Fruit fly (Drosophila melanogaster) whole organism, embryonic: ENCODE data around the gene CG13896.

Experiments
- Atf6 ChIP-seq: fragments of 200-800 bp; sonication (Bioruptor generic); IDR thresholded peaks from 2 replicates; pipeline ENCODE4 v1.3.6; 2022; ENCODE audit warnings: missing biosample characterization, missing genetic modification characterization
- Awh ChIP-seq: fragments of 200-800 bp; sonication (Bioruptor generic); IDR thresholded peaks from 2 replicates; pipeline ENCODE4, ENCODE4 v1.3.6; 2022; ENCODE audit warnings: missing biosample characterization, missing genetic modification characterization
- CG10274 ChIP-seq: fragments of 200-800 bp; sonication (Bioruptor generic); optimal IDR thresholded peaks from 3 replicates; lab custom pipeline; 2017; ENCODE audit warnings: missing biosample characterization, mild to moderate bottlenecking, missing genetic modification characterization
- CG11093 ChIP-seq: fragments of 200-800 bp; sonication (Bioruptor generic); IDR thresholded peaks from 3 replicates; pipeline ENCODE4 v1.3.6; 2022; ENCODE audit warnings: missing biosample characterization, missing genetic modification characterization
- CG12104 ChIP-seq: fragments of 200-800 bp; sonication (Bioruptor generic); optimal IDR thresholded peaks from 3 replicates; lab custom pipeline; 2016; ENCODE audit warnings: missing biosample characterization, missing genetic modification characterization
- CG12155 ChIP-seq: fragments of 200-800 bp; sonication (Bioruptor generic); optimal IDR thresholded peaks from 3 replicates; lab custom pipeline; 2016; ENCODE audit warnings: missing biosample characterization, missing genetic modification characterization
- CG14667 ChIP-seq: fragments of 200-800 bp; sonication (Bioruptor generic); IDR thresholded peaks from 2 replicates; pipeline ENCODE4 v1.3.6; 2022; ENCODE audit warnings: missing biosample characterization, missing genetic modification characterization
- CG14710 ChIP-seq: fragments of 200-800 bp; sonication (Bioruptor generic); optimal IDR thresholded peaks from 3 replicates; lab custom pipeline; 2019; ENCODE audit warnings: missing biosample characterization, mild to moderate bottlenecking, missing genetic modification characterization, moderate library complexity
- CG16863 ChIP-seq: fragments of 200-800 bp; sonication (Bioruptor generic); optimal IDR thresholded peaks from 3 replicates; lab custom pipeline; 2016; ENCODE audit warnings: missing biosample characterization, missing genetic modification characterization
- CG1792 ChIP-seq: fragments of 200-800 bp; sonication (Bioruptor generic); optimal IDR thresholded peaks from 2 replicates; lab custom pipeline; 2016; ENCODE audit warnings: missing biosample characterization, missing genetic modification characterization
- CG1832 ChIP-seq: fragments of 200-800 bp; sonication (Bioruptor generic); optimal IDR thresholded peaks from 2 replicates; lab custom pipeline; 2017; ENCODE audit warnings: missing biosample characterization, mild to moderate bottlenecking, missing genetic modification characterization, inconsistent platforms
- CG2199 ChIP-seq: fragments of 200-800 bp; sonication (Bioruptor generic); IDR thresholded peaks from 3 replicates; pipeline ENCODE4 v1.3.6; 2022; ENCODE audit warnings: missing biosample characterization, missing genetic modification characterization
- CG2889 ChIP-seq: fragments of 200-800 bp; sonication (Bioruptor generic); IDR thresholded peaks from 3 replicates; pipeline ENCODE4 v1.3.6; 2022; ENCODE audit warnings: missing biosample characterization, missing genetic modification characterization
- CG3281 ChIP-seq: fragments of 200-800 bp; sonication (Bioruptor generic); optimal IDR thresholded peaks from 3 replicates; lab custom pipeline; 2017; ENCODE audit warnings: missing biosample characterization, mild to moderate bottlenecking, missing genetic modification characterization
- CG33557 ChIP-seq: fragments of 200-800 bp; sonication (Bioruptor generic); optimal IDR thresholded peaks from 2 replicates; lab custom pipeline; 2019; ENCODE audit warnings: missing biosample characterization, mild to moderate bottlenecking, missing genetic modification characterization, moderate library complexity
- CG3407 ChIP-seq: fragments of 200-800 bp; sonication (Bioruptor generic); optimal IDR thresholded peaks from 2 replicates; lab custom pipeline; 2018; ENCODE audit warnings: missing biosample characterization, mild to moderate bottlenecking, missing genetic modification characterization
- CG34376 ChIP-seq: fragments of 200-800 bp; sonication (Bioruptor generic); optimal IDR thresholded peaks from 2 replicates; lab custom pipeline; 2018; ENCODE audit warnings: missing biosample characterization, mild to moderate bottlenecking, missing genetic modification characterization
- CG3847 ChIP-seq: fragments of 200-800 bp; sonication (Bioruptor generic); IDR thresholded peaks from 2 replicates; pipeline ENCODE4 v1.3.6; 2022; ENCODE audit warnings: missing biosample characterization, missing genetic modification characterization
- CG42726 ChIP-seq: fragments of 200-800 bp; sonication (Bioruptor generic); IDR thresholded peaks from 2 replicates; pipeline ENCODE4 v1.3.6; 2022; ENCODE audit warnings: missing biosample characterization, missing genetic modification characterization; ENCODE audit not compliant: partially characterized antibody
- CG4617 ChIP-seq: fragments of 200-800 bp; sonication (Bioruptor generic); optimal IDR thresholded peaks from 3 replicates; lab custom pipeline; 2016; ENCODE audit warnings: missing biosample characterization, missing genetic modification characterization, borderline replicate concordance
- CG6272 ChIP-seq: fragments of 200-800 bp; sonication (Bioruptor generic); IDR thresholded peaks from 2 replicates; pipeline ENCODE4 v1.3.6; 2022; ENCODE audit warnings: missing biosample characterization, missing genetic modification characterization
- CG7556 ChIP-seq: fragments of 200-800 bp; sonication (Bioruptor generic); optimal IDR thresholded peaks from 2 replicates; lab custom pipeline; 2017; ENCODE audit warnings: missing biosample characterization, mild to moderate bottlenecking, missing genetic modification characterization
- CG8388 ChIP-seq: fragments of 200-800 bp; sonication (Bioruptor generic); optimal IDR thresholded peaks from 2 replicates; lab custom pipeline; 2019; ENCODE audit warnings: missing biosample characterization, mild to moderate bottlenecking, missing genetic modification characterization, moderate library complexity
- Dfd ChIP-seq, 2 experiments: fragments of >200 bp; optimal IDR thresholded peaks; 2 replicates each; lab custom pipeline; 2017; ENCODE audit warnings: missing biosample characterization in 2 of 2, missing genetic modification characterization in 2 of 2
- ERR ChIP-seq: fragments of 200-800 bp; sonication (Bioruptor generic); optimal IDR thresholded peaks from 2 replicates; lab custom pipeline; 2016; ENCODE audit warnings: missing biosample characterization, missing genetic modification characterization
- GATAe ChIP-seq: fragments of 200-800 bp; sonication (Bioruptor generic); conservative IDR thresholded peaks from 2 replicates; pipeline ENCODE4 v1.3.6; 2022; ENCODE audit warnings: missing biosample characterization, missing genetic modification characterization
- Hmx ChIP-seq: fragments of 200-800 bp; sonication (Bioruptor generic); optimal IDR thresholded peaks from 2 replicates; lab custom pipeline; 2016; ENCODE audit warnings: missing biosample characterization, missing genetic modification characterization
- MTF-1 ChIP-seq: fragments of 200-800 bp; sonication (Bioruptor generic); optimal IDR thresholded peaks from 2 replicates; lab custom pipeline; 2018; ENCODE audit warnings: missing biosample characterization, mild to moderate bottlenecking, missing genetic modification characterization, borderline replicate concordance
- Oaz ChIP-seq: fragments of 200-800 bp; sonication (Bioruptor generic); IDR thresholded peaks from 2 replicates; pipeline ENCODE4 v1.3.6; 2022; ENCODE audit warnings: missing biosample characterization, missing genetic modification characterization
- Optix ChIP-seq: fragments of 200-800 bp; sonication (Bioruptor generic); IDR thresholded peaks from 3 replicates; pipeline ENCODE4 v1.3.6; 2022; ENCODE audit warnings: missing biosample characterization, missing genetic modification characterization
- TFAM ChIP-seq: fragments of 200-800 bp; sonication (Bioruptor generic); optimal IDR thresholded peaks from 2 replicates; lab custom pipeline; 2017; ENCODE audit warnings: missing biosample characterization, missing genetic modification characterization, inconsistent platforms
- bbx ChIP-seq: fragments of 200-800 bp; sonication (Bioruptor generic); IDR thresholded peaks from 2 replicates; pipeline ENCODE4 v1.3.6; 2022; ENCODE audit warnings: missing biosample characterization, missing genetic modification characterization; ENCODE audit not compliant: partially characterized antibody
- chif ChIP-seq, 2 experiments: fragments of 200-800 bp; sonication (Bioruptor generic); optimal IDR thresholded peaks; 3 replicates each; lab custom pipeline; 2016; ENCODE audit warnings: missing biosample characterization in 2 of 2, missing genetic modification characterization in 2 of 2
- crp ChIP-seq, 2 experiments: fragments of 200-800 bp; sonication (Bioruptor generic); optimal IDR thresholded peaks; 2 replicates in 1 of 2; 3 replicates in 1 of 2; lab custom pipeline; 2017; ENCODE audit warnings: missing biosample characterization in 2 of 2, missing genetic modification characterization in 2 of 2, mild to moderate bottlenecking in 1 of 2, moderate library complexity in 1 of 2
- dimm ChIP-seq: fragments of 200-800 bp; sonication (Bioruptor generic); IDR thresholded peaks from 2 replicates; pipeline ENCODE4 v1.3.6; 2022; ENCODE audit warnings: missing biosample characterization, missing genetic modification characterization
- dmrt99B ChIP-seq: fragments of 200-800 bp; sonication (Bioruptor generic); optimal IDR thresholded peaks from 2 replicates; lab custom pipeline; 2018; ENCODE audit warnings: missing biosample characterization, mild to moderate bottlenecking, missing genetic modification characterization, moderate library complexity
- dpn ChIP-seq, 2 experiments: fragments of 200-800 bp; sonication (Bioruptor generic); optimal IDR thresholded peaks; 3 replicates each; lab custom pipeline; 2016; ENCODE audit warnings: missing biosample characterization in 2 of 2, missing genetic modification characterization in 2 of 2
- fd3F ChIP-seq: fragments of 200-800 bp; sonication (Bioruptor generic); optimal IDR thresholded peaks from 2 replicates; lab custom pipeline; 2018; ENCODE audit warnings: missing biosample characterization, mild to moderate bottlenecking, missing genetic modification characterization, moderate library complexity
- hkb ChIP-seq, 2 experiments: fragments of 200-800 bp in 1 of 2; fragments of >200 bp in 1 of 2; sonication (Bioruptor generic) in 1 of 2; IDR thresholded peaks in 1 of 2; optimal IDR thresholded peaks in 1 of 2; 2 replicates each; pipeline versions ENCODE4 v1.3.6 to Lab custom; 2017 to 2022; ENCODE audit warnings: missing biosample characterization in 1 of 2, missing genetic modification characterization in 1 of 2
- insv ChIP-seq, 2 experiments: fragments of 200-800 bp; sonication (Bioruptor generic); optimal IDR thresholded peaks; 3 replicates each; lab custom pipeline; 2016 to 2018; ENCODE audit warnings: missing biosample characterization in 2 of 2, missing genetic modification characterization in 2 of 2
- lilli ChIP-seq: fragments of 200-800 bp; sonication (Bioruptor generic); optimal IDR thresholded peaks from 3 replicates; lab custom pipeline; 2016; ENCODE audit warnings: missing biosample characterization, missing genetic modification characterization
- nom ChIP-seq: fragments of 200-800 bp; sonication (Bioruptor generic); optimal IDR thresholded peaks from 2 replicates; lab custom pipeline; 2017; ENCODE audit warnings: missing biosample characterization, missing genetic modification characterization, mild to moderate bottlenecking, moderate library complexity, missing genetic modification reagents
- p53 ChIP-seq: fragments of 200-800 bp; sonication (Bioruptor generic); optimal IDR thresholded peaks from 2 replicates; lab custom pipeline; 2016; ENCODE audit warnings: missing biosample characterization, missing genetic modification characterization
- pnt ChIP-seq: fragments of 200-800 bp; sonication (Bioruptor generic); optimal IDR thresholded peaks from 3 replicates; lab custom pipeline; 2016; ENCODE audit warnings: missing biosample characterization, missing genetic modification characterization
- pros ChIP-seq: fragments of 200-800 bp; sonication (Bioruptor generic); optimal IDR thresholded peaks from 3 replicates; lab custom pipeline; 2019; ENCODE audit warnings: missing biosample characterization, mild to moderate bottlenecking, missing genetic modification characterization, moderate library complexity
- repo ChIP-seq: fragments of 200-800 bp; sonication (Bioruptor generic); optimal IDR thresholded peaks from 2 replicates; lab custom pipeline; 2016; ENCODE audit warnings: missing biosample characterization, missing genetic modification characterization
- sens ChIP-seq: fragments of 200-800 bp; sonication (Bioruptor generic); peaks from one replicate; lab custom pipeline; 2016; ENCODE audit warnings: missing biosample characterization, missing genetic modification characterization
- sna ChIP-seq: fragments of 200-800 bp; sonication (Bioruptor generic); IDR thresholded peaks from 2 replicates; pipeline ENCODE4 v1.3.6; 2022; ENCODE audit warnings: missing biosample characterization, missing genetic modification characterization; ENCODE audit not compliant: partially characterized antibody
- tup ChIP-seq: fragments of 200-800 bp; sonication (Bioruptor generic); optimal IDR thresholded peaks from 2 replicates; lab custom pipeline; 2016; ENCODE audit warnings: missing biosample characterization, mild to moderate bottlenecking, missing genetic modification characterization, moderate library complexity
- zfh2 ChIP-seq: fragments of 200-800 bp; sonication (Bioruptor generic); optimal IDR thresholded peaks from 2 replicates; lab custom pipeline; 2016; ENCODE audit warnings: missing biosample characterization, missing genetic modification characterization

The CG13896 gene

DNA sequence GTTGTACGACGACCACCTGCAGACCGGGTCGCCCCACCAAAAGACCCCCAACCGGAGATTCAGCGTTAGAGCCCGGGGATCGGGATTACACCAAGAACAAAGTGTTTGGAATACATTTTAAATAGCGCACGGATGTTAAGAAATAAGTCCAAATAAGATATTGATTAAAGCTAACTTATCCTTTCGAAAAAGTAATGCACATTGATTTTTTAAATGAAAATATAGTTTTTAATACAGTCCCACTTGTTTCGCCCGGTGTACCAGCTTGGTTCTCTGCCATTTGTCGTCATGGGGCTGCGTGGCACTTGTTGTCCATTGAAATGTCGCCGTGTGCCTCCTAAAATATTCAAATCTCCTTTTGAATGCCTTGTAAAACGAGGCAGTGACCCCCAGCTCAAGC lies 9.4 kb upstream of the CG13896 start (continued):
- TF ChIP-seq Awh (GFP tag; lab: Robert Waterston, UW) (no peak), pnt (GFP tag; lab: Kevin White, UChicago) (peak; percentile 37), CG12104 (GFP tag; lab: Kevin White, UChicago) (no peak), repo (GFP tag; lab: Kevin White, UChicago) (no peak), CG6272 (no peak), CG4617 (no peak), CG12155 (GFP tag; lab: Kevin White, UChicago) (no peak), CG11093 (peak; percentile 32; the same call in 1 of the 3 replicates), Oaz (GFP tag; lab: Robert Waterston, UW) (no peak), MTF-1 (no peak), CG7556 (GFP tag; lab: Kevin White, UChicago) (peak; percentile 51), p53 (no peak), CG34376 (GFP tag; lab: Kevin White, UChicago) (no peak), nom (no peak), fd3F (GFP tag; lab: Kevin White, UChicago) (no peak), tup (no peak), CG1792 (GFP tag; lab: Kevin White, UChicago) (no peak), Hmx (no peak), Dfd (GFP tag; optimal IDR thresholded peaks at IDR 0.05; lab: Kevin White, UChicago) (no peak), insv (GFP tag; optimal IDR thresholded peaks at IDR 0.05; lab: Kevin White, UChicago) (no peak), GATAe (GFP tag; lab: Robert Waterston, UW) (no peak), CG10274 (GFP tag; lab: Kevin White, UChicago) (no peak), TFAM (no peak), dpn (GFP tag; optimal IDR thresholded peaks at IDR 0.05; lab: Kevin White, UChicago) (peak in 1 of 2 experiments; percentile 24), CG42726 (GFP tag; lab: Robert Waterston, UW) (no peak), CG3281 (GFP tag; lab: Kevin White, UChicago) (no peak), Optix (0 out of 3 replicates have a peak, but pooled peaks have one; percentile 17), lilli (GFP tag; lab: Kevin White, UChicago) (no peak), sna (no peak), zfh2 (GFP tag; lab: Kevin White, UChicago) (no peak), CG8388 (GFP tag; lab: Kevin White, UChicago) (peak; percentile 67)
- TF ChIP-seq, all 482 proteins: peak for 92

DNA sequence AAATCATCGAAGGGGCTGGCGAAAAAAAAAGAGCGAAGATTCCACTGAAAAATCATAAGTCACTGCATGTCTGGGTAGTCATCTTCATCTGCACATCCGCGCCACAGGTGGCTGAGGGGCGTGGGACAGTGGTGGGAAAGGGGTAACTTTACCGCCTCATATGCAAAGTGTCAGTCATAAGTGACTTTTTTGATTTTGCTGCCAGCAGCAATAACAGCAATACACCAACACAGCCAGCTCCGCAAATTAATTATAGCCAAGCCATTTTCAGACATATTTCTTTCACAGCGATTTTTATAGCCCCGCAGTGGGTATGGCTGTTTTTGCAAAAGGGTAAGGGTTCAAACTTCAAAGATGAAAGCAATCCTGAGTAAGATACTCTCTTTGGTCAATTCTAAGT lies 6.7 kb upstream of the CG13896 start:
- TF ChIP-seq CG3407 (GFP tag; lab: Kevin White, UChicago) (no peak), sens (GFP tag; lab: Kevin White, UChicago) (peak; percentile 58), CG16863 (GFP tag; lab: Kevin White, UChicago) (no peak), CG14667 (GFP tag; lab: Robert Waterston, UW) (no peak), CG2199 (GFP tag; lab: Robert Waterston, UW) (0 out of 3 replicates have a peak, but pooled peaks have one; percentile 16), CG3847 (GFP tag; lab: Robert Waterston, UW) (no peak), ERR (GFP tag; lab: Kevin White, UChicago) (no peak)

DNA sequence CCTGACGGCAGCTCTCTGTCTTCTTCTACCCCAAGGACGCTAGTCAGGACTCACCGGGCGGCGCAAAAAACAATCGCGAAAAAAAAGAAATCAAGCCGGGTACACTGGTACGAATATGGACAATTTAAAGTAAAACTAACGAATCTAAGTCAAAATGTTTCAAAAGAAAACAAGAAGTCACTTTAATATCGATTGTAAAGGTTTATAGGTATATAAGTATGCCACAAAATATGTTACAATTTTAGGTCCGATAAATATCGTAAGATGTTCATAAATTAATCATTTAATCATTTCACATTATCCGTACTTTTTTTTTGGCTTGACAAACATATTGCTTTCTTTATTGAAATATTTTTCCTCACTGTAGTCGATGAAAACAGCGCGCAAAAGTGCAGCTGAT lies 4.4 kb upstream of the CG13896 start:
- TF ChIP-seq chif (GFP tag; optimal IDR thresholded peaks at IDR 0.05; lab: Kevin White, UChicago) (no peak), bbx (no peak), CG2889 (GFP tag; lab: Robert Waterston, UW) (no peak), pros (GFP tag; lab: Kevin White, UChicago) (peak; percentile 74), hkb (optimal IDR thresholded peaks at IDR 0.05; lab: Kevin White, UChicago) (no peak), hkb (GFP tag; IDR thresholded peaks at IDR 0.05; lab: Robert Waterston, UW) (no peak), dimm (GFP tag; lab: Robert Waterston, UW) (no peak), dmrt99B (tag; lab: Kevin White, UChicago) (peak; percentile 14), CG14710 (tag; lab: Kevin White, UChicago) (peak; percentile 43), Atf6 (GFP tag; lab: Robert Waterston, UW) (no peak), CG33557 (GFP tag; lab: Kevin White, UChicago) (peak; percentile 15), MTF-1 (no peak), CG1832 (GFP tag; lab: Kevin White, UChicago) (no peak), crp (GFP tag; optimal IDR thresholded peaks at IDR 0.05; lab: Kevin White, UChicago) (no peak)
